Worm (Caenorhabditis elegans) whole organism, midembryonic: ENCODE results near the gene T22F3.7.

Experiments
- T22C8.4 ChIP-seq: fragments of 200-800 bp; sonication (Bioruptor generic); IDR thresholded peaks from 2 replicates; pipeline ENCODE4 v1.3.6; 2022; ENCODE audit warnings: missing genetic modification characterization, missing compliant biosample characterization
- cog-1 ChIP-seq: sonication (generic microtip); optimal IDR thresholded peaks from 2 replicates; lab custom pipeline; 2016; ENCODE audit warnings: missing genetic modification characterization, missing compliant biosample characterization
- flt-1 ChIP-seq: fragments of 200-800 bp; sonication (Bioruptor generic); IDR thresholded peaks from 2 replicates; pipeline ENCODE4 v1.3.6; 2022; ENCODE audit warnings: missing genetic modification characterization, missing compliant biosample characterization
- klf-2 ChIP-seq: fragments of 200-800 bp; sonication (Bioruptor generic); conservative IDR thresholded peaks from 2 replicates; pipeline ENCODE4 v1.3.6; 2022; ENCODE audit warnings: missing genetic modification reagents, missing genetic modification characterization, missing compliant biosample characterization
- med-1 ChIP-seq: sonication (generic microtip); optimal IDR thresholded peaks from 2 replicates; lab custom pipeline; 2017; ENCODE audit warnings: missing genetic modification characterization, mild to moderate bottlenecking, missing compliant biosample characterization, antibody characterized with exemption, missing genetic modification reagents; ENCODE audit not compliant: insufficient read depth
- ref-1 ChIP-seq: fragments of 200-800 bp; sonication (Bioruptor generic); conservative IDR thresholded peaks from 2 replicates; pipeline ENCODE4 v1.3.6; 2022; ENCODE audit warnings: missing genetic modification reagents, missing genetic modification characterization, missing compliant biosample characterization
- tab-1 ChIP-seq: fragments of 200-800 bp; sonication (Bioruptor generic); IDR thresholded peaks from 2 replicates; pipeline ENCODE4 v1.3.6; 2022; ENCODE audit warnings: missing genetic modification characterization, missing compliant biosample characterization
- ztf-23 ChIP-seq: fragments of 200-800 bp; sonication (Bioruptor generic); IDR thresholded peaks from 2 replicates; pipeline ENCODE4 v1.3.6; 2022; ENCODE audit warnings: missing genetic modification reagents, missing genetic modification characterization, missing compliant biosample characterization
- ztf-29 ChIP-seq: fragments of 200-800 bp; sonication (Bioruptor generic); IDR thresholded peaks from 2 replicates; pipeline ENCODE4 v1.3.6; 2022; ENCODE audit warnings: missing genetic modification reagents, missing genetic modification characterization, missing compliant biosample characterization

DNA sequence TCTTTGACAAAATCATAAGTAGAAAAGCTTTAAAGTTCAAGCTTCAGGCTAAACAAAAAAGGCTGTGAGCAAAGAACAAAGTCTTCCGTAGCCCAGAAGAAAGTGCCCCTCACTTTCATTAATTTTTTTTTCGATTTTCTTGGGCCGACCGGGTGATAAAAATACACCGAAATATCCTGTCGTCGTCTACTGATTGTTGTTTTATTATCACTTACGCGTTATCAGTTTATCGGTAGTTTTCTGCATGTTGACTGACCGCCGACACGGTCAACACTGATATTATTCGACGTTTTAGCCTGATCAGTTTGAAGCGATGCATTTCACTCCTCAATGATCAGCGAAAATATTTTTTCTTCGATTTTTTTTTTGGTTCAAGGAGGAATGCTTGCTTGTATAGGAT, 20.1 kb downstream of the T22F3.7 start:
- TF ChIP-seq ref-1 (GFP tag; lab: Robert Waterston, UW) (no peak), med-1 (GFP tag; lab: Kevin White, UChicago) (no peak), ztf-23 (GFP tag; lab: Robert Waterston, UW) (no peak), ztf-29 (GFP tag; lab: Robert Waterston, UW) (no peak), tab-1 (GFP tag; lab: Robert Waterston, UW) (no peak), cog-1 (no peak), flt-1 (GFP tag; lab: Robert Waterston, UW) (no peak), klf-2 (no peak), T22C8.4 (GFP tag; lab: Robert Waterston, UW) (no peak)
